Worm (Caenorhabditis elegans) whole organism, midembryonic: ENCODE measurements around the gene nhr-212.

Experiments
- T22C8.4 ChIP-seq: fragments of 200-800 bp; sonication (Bioruptor generic); IDR thresholded peaks from 2 replicates; pipeline ENCODE4 v1.3.6; 2022; ENCODE audit warnings: missing genetic modification characterization, missing compliant biosample characterization
- cog-1 ChIP-seq: sonication (generic microtip); optimal IDR thresholded peaks from 2 replicates; lab custom pipeline; 2016; ENCODE audit warnings: missing genetic modification characterization, missing compliant biosample characterization
- flt-1 ChIP-seq: fragments of 200-800 bp; sonication (Bioruptor generic); IDR thresholded peaks from 2 replicates; pipeline ENCODE4 v1.3.6; 2022; ENCODE audit warnings: missing genetic modification characterization, missing compliant biosample characterization
- klf-2 ChIP-seq: fragments of 200-800 bp; sonication (Bioruptor generic); conservative IDR thresholded peaks from 2 replicates; pipeline ENCODE4 v1.3.6; 2022; ENCODE audit warnings: missing genetic modification reagents, missing genetic modification characterization, missing compliant biosample characterization
- med-1 ChIP-seq: sonication (generic microtip); optimal IDR thresholded peaks from 2 replicates; lab custom pipeline; 2017; ENCODE audit warnings: missing genetic modification characterization, mild to moderate bottlenecking, missing compliant biosample characterization, antibody characterized with exemption, missing genetic modification reagents; ENCODE audit not compliant: insufficient read depth
- ref-1 ChIP-seq: fragments of 200-800 bp; sonication (Bioruptor generic); conservative IDR thresholded peaks from 2 replicates; pipeline ENCODE4 v1.3.6; 2022; ENCODE audit warnings: missing genetic modification reagents, missing genetic modification characterization, missing compliant biosample characterization
- ztf-23 ChIP-seq: fragments of 200-800 bp; sonication (Bioruptor generic); IDR thresholded peaks from 2 replicates; pipeline ENCODE4 v1.3.6; 2022; ENCODE audit warnings: missing genetic modification reagents, missing genetic modification characterization, missing compliant biosample characterization
- ztf-29 ChIP-seq: fragments of 200-800 bp; sonication (Bioruptor generic); IDR thresholded peaks from 2 replicates; pipeline ENCODE4 v1.3.6; 2022; ENCODE audit warnings: missing genetic modification reagents, missing genetic modification characterization, missing compliant biosample characterization

- TF ChIP-seq klf-2 (no peak), med-1 (GFP tag; lab: Kevin White, UChicago) (no peak), cog-1 (tag; lab: Kevin White, UChicago) (no peak), ref-1 (GFP tag; lab: Robert Waterston, UW) (no peak), flt-1 (GFP tag; lab: Robert Waterston, UW) (no peak), T22C8.4 (GFP tag; lab: Robert Waterston, UW) (no peak), ztf-29 (GFP tag; lab: Robert Waterston, UW) (no peak), ztf-23 (GFP tag; lab: Robert Waterston, UW) (no peak)
These were observed 46.6 kb upstream of the nhr-212 start, which contains the start of gene B0554.1 for ce11 chrV:438094-438493.
